Fruit fly (Drosophila melanogaster) whole organism, prepupa: Measurements from ENCODE around the gene Mst87F.

ENCODE experiments used
- Blimp-1 ChIP-seq: fragments of 200-800 bp; sonication (Bioruptor generic); optimal IDR thresholded peaks from 3 replicates; lab custom pipeline; 2017; ENCODE audit warnings: missing biosample characterization, missing genetic modification characterization, mild to moderate bottlenecking, moderate library complexity, missing genetic modification reagents
- CG10631 ChIP-seq: fragments of 200-800 bp; sonication (Bioruptor generic); optimal IDR thresholded peaks from 2 replicates; lab custom pipeline; 2016; ENCODE audit warnings: missing biosample characterization, missing genetic modification characterization
- CG3032 ChIP-seq: fragments of 200-800 bp; optimal IDR thresholded peaks from 2 replicates; lab custom pipeline; 2019; ENCODE audit warnings: missing biosample characterization, mild to moderate bottlenecking, missing genetic modification characterization, moderate library complexity
- CG6854 ChIP-seq: fragments of 200-800 bp; sonication (Bioruptor generic); optimal IDR thresholded peaks from 2 replicates; lab custom pipeline; 2017; ENCODE audit warnings: missing biosample characterization, mild to moderate bottlenecking, missing genetic modification characterization
- CG8119 ChIP-seq: fragments of 200-800 bp; sonication (Bioruptor generic); IDR thresholded peaks from 3 replicates; pipeline ENCODE4 v1.3.6; 2022; ENCODE audit warnings: missing biosample characterization, missing genetic modification characterization
- Eip78C ChIP-seq: fragments of 200-800 bp; sonication (Bioruptor generic); peaks from one replicate; lab custom pipeline; 2016; ENCODE audit warnings: missing biosample characterization, missing genetic modification characterization
- Eip93F ChIP-seq: fragments of 200-800 bp; sonication (Bioruptor generic); optimal IDR thresholded peaks from 2 replicates; lab custom pipeline; 2016; ENCODE audit warnings: missing biosample characterization, mild to moderate bottlenecking, missing genetic modification characterization
- dsx ChIP-seq: fragments of 200-800 bp; optimal IDR thresholded peaks from 3 replicates; lab custom pipeline; 2019; ENCODE audit warnings: missing biosample characterization, mild to moderate bottlenecking, missing genetic modification characterization, moderate library complexity; ENCODE audit not compliant: poor library complexity, severe bottlenecking
- pdm3 ChIP-seq: fragments of 200-800 bp; sonication (Bioruptor generic); optimal IDR thresholded peaks from 3 replicates; lab custom pipeline; 2016; ENCODE audit warnings: missing biosample characterization, missing genetic modification characterization
- svp ChIP-seq: fragments of 200-800 bp; sonication (Bioruptor generic); peaks from one replicate; lab custom pipeline; 2016; ENCODE audit warnings: missing biosample characterization, missing genetic modification characterization

DNA sequence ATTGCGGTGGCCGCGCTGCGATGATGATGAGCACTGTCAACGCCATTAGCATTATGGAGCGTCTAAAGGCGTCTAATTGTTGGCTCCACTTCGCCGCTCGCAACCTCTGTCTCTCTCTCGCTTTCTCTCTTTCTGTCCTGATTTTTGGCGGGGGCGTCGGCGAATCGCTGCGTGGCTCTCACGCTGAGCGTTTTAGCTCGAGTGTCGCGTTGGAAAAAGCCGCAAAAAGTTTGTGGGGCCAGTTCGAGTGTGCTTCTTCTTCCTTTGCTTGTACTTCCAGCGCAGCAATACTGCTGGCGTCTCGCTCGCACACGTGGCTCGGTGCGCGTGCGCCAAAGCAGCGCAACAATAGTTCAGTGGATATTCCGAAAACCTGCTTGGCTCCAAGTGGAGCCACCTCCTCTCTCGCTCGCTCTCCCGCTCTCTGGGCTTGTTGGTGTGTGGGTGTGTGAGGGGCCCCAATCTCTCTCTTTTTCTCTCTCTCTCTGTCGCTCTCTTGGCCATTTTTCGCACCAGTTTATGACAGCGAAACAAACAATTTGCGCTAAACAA lies 47.1 kb upstream of the Mst87F start, which contains the start of gene E5:
- TF ChIP-seq CG8119 (GFP tag; lab: Robert Waterston, UW): no peak
- no peak for TF ChIP-seq pdm3
- TF ChIP-seq Blimp-1 (GFP tag; lab: Kevin White, UChicago): no peak
- TF ChIP-seq dsx (GFP tag; lab: Kevin White, UChicago): no peak
- no peak for TF ChIP-seq CG10631 (GFP tag; lab: Kevin White, UChicago)
- TF ChIP-seq Eip93F (GFP tag; lab: Kevin White, UChicago): no peak
- TF ChIP-seq svp (GFP tag; lab: Kevin White, UChicago): no peak
- TF ChIP-seq CG6854 (GFP tag; lab: Kevin White, UChicago): peak; percentile 42
- peak; percentile 63 for TF ChIP-seq Eip78C (GFP tag; lab: Kevin White, UChicago)
- no peak for TF ChIP-seq CG3032
